Fruit fly (Drosophila melanogaster) whole organism, embryonic: Measurements from ENCODE around the gene CG4613.
A peak's percentile ranks its signal among the peaks of the same experiment; 100 is the strongest.

Experiments
- BtbVII ChIP-seq: fragments of 200-800 bp; sonication (Bioruptor generic); optimal IDR thresholded peaks from 3 replicates; lab custom pipeline; 2017; ENCODE audit warnings: missing biosample characterization, mild to moderate bottlenecking, missing genetic modification characterization
- CG10267 ChIP-seq: fragments of 200-800 bp; sonication (Bioruptor generic); optimal IDR thresholded peaks from 2 replicates; lab custom pipeline; 2018; ENCODE audit warnings: missing biosample characterization, mild to moderate bottlenecking, missing genetic modification characterization, moderate library complexity
- CG10543 ChIP-seq: fragments of 200-800 bp; sonication (Bioruptor generic); optimal IDR thresholded peaks from 3 replicates; lab custom pipeline; 2017; ENCODE audit warnings: missing biosample characterization, mild to moderate bottlenecking, missing genetic modification characterization, moderate library complexity
- CG10565 ChIP-seq: fragments of 200-800 bp; sonication (Bioruptor generic); optimal IDR thresholded peaks from 3 replicates; lab custom pipeline; 2016; ENCODE audit warnings: missing biosample characterization, mild to moderate bottlenecking, missing genetic modification characterization
- CG10959 ChIP-seq: fragments of 200-800 bp; sonication (Bioruptor generic); IDR thresholded peaks from 2 replicates; pipeline ENCODE4 v1.3.6; 2022; ENCODE audit warnings: missing biosample characterization, missing genetic modification characterization
- CG11504 ChIP-seq: fragments of 200-800 bp; sonication (Bioruptor generic); optimal IDR thresholded peaks from 3 replicates; lab custom pipeline; 2019; ENCODE audit warnings: missing biosample characterization, mild to moderate bottlenecking, missing genetic modification characterization, moderate library complexity
- CG11696 ChIP-seq: fragments of 200-800 bp; sonication (Bioruptor generic); IDR thresholded peaks from 2 replicates; pipeline ENCODE4 v1.3.6; 2022; ENCODE audit warnings: missing biosample characterization, missing genetic modification characterization
- CG13775 ChIP-seq: fragments of 200-800 bp; sonication (Bioruptor generic); optimal IDR thresholded peaks from 3 replicates; lab custom pipeline; 2017; ENCODE audit warnings: missing biosample characterization, mild to moderate bottlenecking, missing genetic modification characterization
- CG1603 ChIP-seq: fragments of 200-800 bp; sonication (Bioruptor generic); optimal IDR thresholded peaks from 2 replicates; lab custom pipeline; 2019; ENCODE audit warnings: missing biosample characterization, mild to moderate bottlenecking, missing genetic modification characterization, moderate library complexity
- CG1832 ChIP-seq: fragments of 200-800 bp; sonication (Bioruptor generic); optimal IDR thresholded peaks from 2 replicates; lab custom pipeline; 2017; ENCODE audit warnings: missing biosample characterization, mild to moderate bottlenecking, missing genetic modification characterization, inconsistent platforms
- CG3065 ChIP-seq: fragments of 200-800 bp; sonication (Bioruptor generic); optimal IDR thresholded peaks from 2 replicates; lab custom pipeline; 2016; ENCODE audit warnings: missing biosample characterization, missing genetic modification characterization
- CG3726 ChIP-seq: fragments of 200-800 bp; sonication (Bioruptor generic); IDR thresholded peaks from 3 replicates; pipeline ENCODE4, ENCODE4 v1.3.6; 2022; ENCODE audit warnings: missing biosample characterization, missing genetic modification characterization
- CG8388 ChIP-seq: fragments of 200-800 bp; sonication (Bioruptor generic); optimal IDR thresholded peaks from 2 replicates; lab custom pipeline; 2019; ENCODE audit warnings: missing biosample characterization, mild to moderate bottlenecking, missing genetic modification characterization, moderate library complexity
- CG9727 ChIP-seq: fragments of 200-800 bp; sonication (Bioruptor generic); optimal IDR thresholded peaks from 3 replicates; lab custom pipeline; 2017; ENCODE audit warnings: missing biosample characterization, mild to moderate bottlenecking, missing genetic modification characterization
- Doc2 ChIP-seq: fragments of 200-800 bp; sonication (Bioruptor generic); IDR thresholded peaks from 2 replicates; pipeline ENCODE4 v1.3.6; 2022; ENCODE audit warnings: missing biosample characterization, missing genetic modification characterization
- Drgx ChIP-seq: fragments of 200-800 bp; sonication (Bioruptor generic); IDR thresholded peaks from 2 replicates; pipeline ENCODE4 v1.3.6; 2022; ENCODE audit warnings: missing biosample characterization, missing genetic modification characterization
- Ets65A ChIP-seq: fragments of 200-800 bp; sonication (Bioruptor generic); peaks from one replicate; lab custom pipeline; 2016; ENCODE audit warnings: missing biosample characterization, missing genetic modification characterization
- MBD-R2 ChIP-seq: fragments of 200-800 bp; sonication (Bioruptor generic); IDR thresholded peaks from 2 replicates; pipeline ENCODE4 v1.3.6; 2022; ENCODE audit warnings: missing biosample characterization, missing genetic modification characterization
- Xrp1 ChIP-seq: fragments of 200-800 bp; sonication (Bioruptor generic); IDR thresholded peaks from 2 replicates; pipeline ENCODE4 v1.3.6; 2022; ENCODE audit warnings: missing biosample characterization, missing genetic modification characterization
- YL-1 ChIP-seq: fragments of 200-800 bp; sonication (Bioruptor generic); optimal IDR thresholded peaks from 3 replicates; lab custom pipeline; 2017; ENCODE audit warnings: missing biosample characterization, mild to moderate bottlenecking, missing genetic modification characterization
- az2 ChIP-seq: fragments of 200-800 bp; sonication (Bioruptor generic); optimal IDR thresholded peaks from 3 replicates; lab custom pipeline; 2016; ENCODE audit warnings: missing biosample characterization, missing genetic modification characterization
- bsh ChIP-seq, 2 experiments: fragments of 200-800 bp; sonication (Bioruptor generic); optimal IDR thresholded peaks; 2 replicates each; lab custom pipeline; 2017 to 2018; ENCODE audit warnings: mild to moderate bottlenecking in 2 of 2, missing biosample characterization in 2 of 2, missing genetic modification characterization in 2 of 2, moderate library complexity in 1 of 2
- corto ChIP-seq: fragments of 200-800 bp; sonication (Bioruptor generic); optimal IDR thresholded peaks from 2 replicates; lab custom pipeline; 2016; ENCODE audit warnings: missing biosample characterization, mild to moderate bottlenecking, missing genetic modification characterization, moderate library complexity
- dmrt11E ChIP-seq: fragments of 200-800 bp; sonication (Bioruptor generic); optimal IDR thresholded peaks from 3 replicates; lab custom pipeline; 2018; ENCODE audit warnings: missing biosample characterization, mild to moderate bottlenecking, missing genetic modification characterization, moderate library complexity
- dysf ChIP-seq: fragments of 200-800 bp; sonication (Bioruptor generic); IDR thresholded peaks from 3 replicates; pipeline ENCODE4 v1.3.6; 2022; ENCODE audit warnings: missing biosample characterization, missing genetic modification characterization
- gem ChIP-seq: fragments of 200-800 bp; sonication (Bioruptor generic); optimal IDR thresholded peaks from 2 replicates; lab custom pipeline; 2019; ENCODE audit warnings: missing biosample characterization, mild to moderate bottlenecking, missing genetic modification characterization, moderate library complexity
- grn ChIP-seq: fragments of 200-800 bp; sonication (Bioruptor generic); optimal IDR thresholded peaks from 3 replicates; lab custom pipeline; 2017; ENCODE audit warnings: missing biosample characterization, missing genetic modification characterization
- jumu ChIP-seq: fragments of 200-800 bp; sonication (Bioruptor generic); optimal IDR thresholded peaks from 3 replicates; lab custom pipeline; 2016; ENCODE audit warnings: missing biosample characterization, missing genetic modification characterization
- kay ChIP-seq: fragments of 200-800 bp; sonication (Bioruptor generic); optimal IDR thresholded peaks from 2 replicates; lab custom pipeline; 2016; ENCODE audit warnings: missing biosample characterization, missing genetic modification characterization
- lbe ChIP-seq: fragments of 200-800 bp; sonication (Bioruptor generic); optimal IDR thresholded peaks from 2 replicates; lab custom pipeline; 2016; ENCODE audit warnings: missing biosample characterization, mild to moderate bottlenecking, missing genetic modification characterization
- maf-S ChIP-seq: fragments of 200-800 bp; sonication (Bioruptor generic); optimal IDR thresholded peaks from 2 replicates; lab custom pipeline; 2016; ENCODE audit warnings: missing biosample characterization, missing genetic modification characterization
- nom ChIP-seq: fragments of 200-800 bp; sonication (Bioruptor generic); optimal IDR thresholded peaks from 2 replicates; lab custom pipeline; 2017; ENCODE audit warnings: missing biosample characterization, missing genetic modification characterization, mild to moderate bottlenecking, moderate library complexity, missing genetic modification reagents
- prd ChIP-seq, 3 experiments: fragments of >200 bp in 2 of 3; fragments of 200-800 bp in 1 of 3; sonication (Bioruptor generic) in 1 of 3; optimal IDR thresholded peaks in 2 of 3; IDR thresholded peaks in 1 of 3; 2 replicates in 2 of 3; 3 replicates in 1 of 3; pipeline versions ENCODE4 v1.3.6 to Lab custom; 2017 to 2022; ENCODE audit warnings: missing biosample characterization in 1 of 3, missing genetic modification characterization in 1 of 3
- rib ChIP-seq: fragments of 200-800 bp; sonication (Bioruptor generic); IDR thresholded peaks from 2 replicates; pipeline ENCODE4 v1.3.6; 2022; ENCODE audit warnings: missing biosample characterization, missing genetic modification characterization
- ro ChIP-seq: fragments of 200-800 bp; sonication (Bioruptor generic); IDR thresholded peaks from 2 replicates; pipeline ENCODE4 v1.3.6; 2022; ENCODE audit warnings: missing biosample characterization, missing genetic modification characterization
- sens ChIP-seq: fragments of 200-800 bp; sonication (Bioruptor generic); peaks from one replicate; lab custom pipeline; 2016; ENCODE audit warnings: missing biosample characterization, missing genetic modification characterization
- sug ChIP-seq: fragments of 200-800 bp; optimal IDR thresholded peaks from 2 replicates; lab custom pipeline; 2019; ENCODE audit warnings: missing biosample characterization, mild to moderate bottlenecking, missing genetic modification characterization, moderate library complexity
- tin ChIP-seq: fragments of 200-800 bp; sonication (Bioruptor generic); optimal IDR thresholded peaks from 3 replicates; lab custom pipeline; 2016; ENCODE audit warnings: missing biosample characterization, missing genetic modification characterization

Gene CG4613

dm6 chr3L:14509981-14510380 lies 11.5 kb downstream of the CG4613 start (continued):
- TF ChIP-seq BtbVII (GFP tag; lab: Kevin White, UChicago) (peak; percentile 30), CG3726 (GFP tag; lab: Robert Waterston, UW) (0 out of 3 replicates have a peak, but pooled peaks have one; percentile 11), sug (tag; lab: Kevin White, UChicago) (peak; percentile 61), ro (GFP tag; lab: Robert Waterston, UW) (no peak), rib (GFP tag; lab: Robert Waterston, UW) (peak; percentile 30; the same call in 1 of the 2 replicates), CG3065 (GFP tag; lab: Kevin White, UChicago) (no peak)
- TF ChIP-seq, all 482 proteins: peak for 17

- TF ChIP-seq CG1832 (GFP tag; lab: Kevin White, UChicago): no peak
- TF ChIP-seq dysf (GFP tag; lab: Robert Waterston, UW): peak; percentile 4; the same call in 1 of the 3 replicates
Observed at dm6 chr3L:14497479-14497878, 24.0 kb downstream of the CG4613 start.

- TF ChIP-seq kay: no peak
- peak in 1 of 2 experiments; percentile 6 for TF ChIP-seq bsh (GFP tag; optimal IDR thresholded peaks at IDR 0.05; lab: Kevin White, UChicago)
- peak; percentile 49; the same call in 1 of the 2 replicates for TF ChIP-seq Drgx (GFP tag; lab: Robert Waterston, UW)
- peak; percentile 19 for TF ChIP-seq Ets65A
- no peak for TF ChIP-seq grn
- no peak for TF ChIP-seq CG10267 (tag; lab: Kevin White, UChicago)
- no peak for TF ChIP-seq CG11696
- TF ChIP-seq lbe (GFP tag; lab: Kevin White, UChicago): peak; percentile 64
- TF ChIP-seq MBD-R2 (GFP tag; lab: Robert Waterston, UW): no peak
- no peak for TF ChIP-seq CG9727 (GFP tag; lab: Kevin White, UChicago)
- no peak for TF ChIP-seq jumu
- TF ChIP-seq CG13775: peak; percentile 6
- peak; percentile 10 for TF ChIP-seq CG11504 (tag; lab: Kevin White, UChicago)
- no peak for TF ChIP-seq prd (optimal IDR thresholded peaks at IDR 0.05; lab: Kevin White, UChicago)
- 0 out of 3 replicates have a peak, but pooled peaks have one; percentile 42 for TF ChIP-seq prd (GFP tag; IDR thresholded peaks at IDR 0.05; lab: Robert Waterston, UW)
- TF ChIP-seq CG8388 (GFP tag; lab: Kevin White, UChicago): no peak
- TF ChIP-seq sens (GFP tag; lab: Kevin White, UChicago): peak; percentile 81
- peak; percentile 6 for TF ChIP-seq CG1603 (tag; lab: Kevin White, UChicago)
- peak; percentile 25 for TF ChIP-seq dmrt11E (tag; lab: Kevin White, UChicago)
- TF ChIP-seq CG10565 (GFP tag; lab: Kevin White, UChicago): no peak
- peak; percentile 34; the same call in 1 of the 2 replicates for TF ChIP-seq Xrp1
- TF ChIP-seq tin (GFP tag; lab: Kevin White, UChicago): peak; percentile 6
- no peak for TF ChIP-seq maf-S (GFP tag; lab: Kevin White, UChicago)
- peak; percentile 30; the same call in 1 of the 2 replicates for TF ChIP-seq CG10959 (GFP tag; lab: Robert Waterston, UW)
- peak; percentile 88 for TF ChIP-seq nom (GFP tag; lab: Kevin White, UChicago)
- TF ChIP-seq YL-1 (GFP tag; lab: Kevin White, UChicago): no peak
- TF ChIP-seq CG10543: no peak
- TF ChIP-seq corto (GFP tag; lab: Kevin White, UChicago): peak; percentile 56
- TF ChIP-seq az2: peak; percentile 6
- TF ChIP-seq Doc2 (GFP tag; lab: Robert Waterston, UW): no peak
- peak; percentile 32 for TF ChIP-seq gem
- TF ChIP-seq, all 482 proteins: peak for 17
Observed at dm6 chr3L:14486611-14487350, 34.7 kb downstream of the CG4613 start.
